Worm (Caenorhabditis elegans): ENCODE data around the gene flp-14.

Gene flp-14

ce11 chrIII:12916459-12916858 is 6.1 kb downstream of the flp-14 start:
- peak; percentile 18 for TF ChIP-seq ces-1 (GFP tag; optimal IDR thresholded peaks at IDR 0.05)
- TF ChIP-seq ztf-7 (tag; optimal IDR thresholded peaks at IDR 0.05): no peak

ce11 chrIII:12917852-12918251 is 7.5 kb downstream of the flp-14 start:
- TF ChIP-seq T26A8.4 (GFP tag; IDR thresholded peaks at IDR 0.05) (no peak), daf-16 (GFP tag; optimal IDR thresholded peaks at IDR 0.05) (no peak), daf-16 (tag; optimal IDR thresholded peaks at IDR 0.05) (peak; percentile 62), nhr-111 (GFP tag; optimal IDR thresholded peaks at IDR 0.05) (no peak), fkh-10 (GFP tag; optimal IDR thresholded peaks at IDR 0.05) (no peak), mes-2 (tag; optimal IDR thresholded peaks at IDR 0.05; ENCODE audit: poor library complexity, severe bottlenecking) (peak; percentile 32), tra-1 (GFP tag; IDR thresholded peaks at IDR 0.05) (no peak), pqm-1 (tag; optimal IDR thresholded peaks at IDR 0.05) (peak; percentile 30), mep-1 (tag; optimal IDR thresholded peaks at IDR 0.05) (peak; percentile 40), nhr-48 (tag; optimal IDR thresholded peaks at IDR 0.05) (no peak), dve-1 (tag; optimal IDR thresholded peaks at IDR 0.05; ENCODE audit: insufficient read depth) (peak; percentile 42), lin-13 (GFP tag; optimal IDR thresholded peaks at IDR 0.05) (no peak), mxl-3 (GFP tag; optimal IDR thresholded peaks at IDR 0.05) (no peak), gei-8 (GFP tag; optimal IDR thresholded peaks at IDR 0.05) (no peak), Y5F2A.4 (GFP tag; optimal IDR thresholded peaks at IDR 0.05) (no peak), ceh-82 (tag; optimal IDR thresholded peaks at IDR 0.05) (no peak), lsy-2 (tag; optimal IDR thresholded peaks at IDR 0.05) (peak in 1 of 2 experiments; percentile 19)

- TF ChIP-seq nhr-111 (GFP tag; optimal IDR thresholded peaks at IDR 0.05) (no peak), php-3 (GFP tag; IDR thresholded peaks at IDR 0.05) (no peak), saeg-2 (GFP tag; IDR thresholded peaks at IDR 0.05) (no peak), ama-1 (optimal IDR thresholded peaks at IDR 0.05) (no peak), fos-1 (tag; optimal IDR thresholded peaks at IDR 0.05) (no peak), nhr-11 (tag; optimal IDR thresholded peaks at IDR 0.05) (no peak), lin-38 (GFP tag; IDR thresholded peaks at IDR 0.05) (no peak), T26A8.4 (GFP tag; IDR thresholded peaks at IDR 0.05) (no peak), nhr-6 (tag; optimal IDR thresholded peaks at IDR 0.05) (no peak), spr-3 (GFP tag; optimal IDR thresholded peaks at IDR 0.05) (no peak)
Observed at ce11 chrIII:12918575-12918974, 8.3 kb downstream of the flp-14 start, which contains the start of gene Y37D8A.16. TSS of gene Y37D8A.16 (minus strand) at chrIII:12918675.

- TF ChIP-seq T20F7.1 (GFP tag; optimal IDR thresholded peaks at IDR 0.05) (no peak), unc-62 (GFP tag; optimal IDR thresholded peaks at IDR 0.05 in 1 of 2) (no peak), unc-62 (tag; optimal IDR thresholded peaks at IDR 0.05) (no peak), hmg-1.1 (GFP tag; IDR thresholded peaks at IDR 0.05) (no peak), cey-2 (tag; optimal IDR thresholded peaks at IDR 0.05; ENCODE audit: borderline replicate concordance, insufficient read depth) (no peak), nhr-111 (GFP tag; optimal IDR thresholded peaks at IDR 0.05) (no peak), nhr-41 (GFP tag; IDR thresholded peaks at IDR 0.05) (no peak), lir-3 (tag; optimal IDR thresholded peaks at IDR 0.05) (no peak), lin-15B (tag; optimal IDR thresholded peaks at IDR 0.05) (no peak), daf-19 (GFP tag; conservative IDR thresholded peaks at IDR 0.05) (no peak), ZK337.2 (GFP tag; IDR thresholded peaks at IDR 0.05) (no peak), spr-3 (GFP tag; optimal IDR thresholded peaks at IDR 0.05) (no peak), F49E8.2 (tag; optimal IDR thresholded peaks at IDR 0.05; ENCODE audit: borderline replicate concordance) (no peak), Y5F2A.4 (GFP tag; optimal IDR thresholded peaks at IDR 0.05) (no peak), F26F4.8 (GFP tag; conservative IDR thresholded peaks at IDR 0.05) (no peak), pha-4 (GFP tag; IDR thresholded peaks at IDR 0.05) (no peak), pha-4 (tag; optimal IDR thresholded peaks at IDR 0.05) (peak; percentile 75), lin-1 (GFP tag; IDR thresholded peaks at IDR 0.05) (no peak), hif-1 (tag; optimal IDR thresholded peaks at IDR 0.05) (no peak), dmd-8 (GFP tag; IDR thresholded peaks at IDR 0.05) (no peak), mdt-29 (GFP tag; IDR thresholded peaks at IDR 0.05) (no peak), ces-1 (GFP tag; optimal IDR thresholded peaks at IDR 0.05) (no peak), daf-8 (GFP tag; IDR thresholded peaks at IDR 0.05) (no peak), jun-1 (tag; optimal IDR thresholded peaks at IDR 0.05) (peak; percentile 23)
Observed at ce11 chrIII:12919882-12920281, 9.6 kb downstream of the flp-14 start.
